Fruit fly (Drosophila melanogaster): ENCODE measurements around the gene Spn27A.

The Spn27A gene

dm6 chr2L:6683992-6684882 lies 11.1 kb upstream of the Spn27A start, which contains the start of gene Nhe3 (continued):
- no peak for TF ChIP-seq N (GFP tag; optimal IDR thresholded peaks at IDR 0.05)
- peak; percentile 82 for TF ChIP-seq ey (GFP tag; optimal IDR thresholded peaks at IDR 0.05)
- peak; percentile 2 for TF ChIP-seq dmrt93B (GFP tag; optimal IDR thresholded peaks at IDR 0.05)
- peak; percentile 72 for TF ChIP-seq Sp1 (GFP tag; optimal IDR thresholded peaks at IDR 0.05)
- no peak for TF ChIP-seq Myc (optimal IDR thresholded peaks at IDR 0.05)
- TF ChIP-seq dl (GFP tag; optimal IDR thresholded peaks at IDR 0.05; ENCODE audit: insufficient read depth in 1 of 2, partially characterized antibody in 2 of 2) = no peak
- peak; percentile 44 for TF ChIP-seq Hr83 (GFP tag; optimal IDR thresholded peaks at IDR 0.05; ENCODE audit: poor library complexity, severe bottlenecking)
- TF ChIP-seq woc (GFP tag; optimal IDR thresholded peaks at IDR 0.05) = peak; percentile 76
- TF ChIP-seq rgr (GFP tag; optimal IDR thresholded peaks at IDR 0.05) = peak; percentile 78
- TF ChIP-seq usp (GFP tag; optimal IDR thresholded peaks at IDR 0.05) = no peak
- TF ChIP-seq br (GFP tag; optimal IDR thresholded peaks at IDR 0.05) = peak; percentile 80

dm6 chr2L:6682909-6683308 lies 9.8 kb upstream of the Spn27A start:
- TF ChIP-seq dmrt93B (GFP tag; optimal IDR thresholded peaks at IDR 0.05) (no peak), lola (GFP tag; optimal IDR thresholded peaks at IDR 0.05) (no peak), br (GFP tag; optimal IDR thresholded peaks at IDR 0.05) (no peak), Hnf4 (GFP tag; optimal IDR thresholded peaks at IDR 0.05) (no peak), Jra (GFP tag; optimal IDR thresholded peaks at IDR 0.05) (no peak), foxo (GFP tag; optimal IDR thresholded peaks at IDR 0.05) (no peak)

- TF ChIP-seq Rel (GFP tag; optimal IDR thresholded peaks at IDR 0.05) (no peak), Rel (tag; optimal IDR thresholded peaks at IDR 0.05) (no peak), brk (GFP tag; optimal IDR thresholded peaks at IDR 0.05) (no peak), Myc (optimal IDR thresholded peaks at IDR 0.05) (no peak), CG9705 (GFP tag; optimal IDR thresholded peaks at IDR 0.05) (no peak), Hnf4 (GFP tag; optimal IDR thresholded peaks at IDR 0.05) (no peak), foxo (GFP tag; optimal IDR thresholded peaks at IDR 0.05) (no peak), Jra (GFP tag; optimal IDR thresholded peaks at IDR 0.05) (no peak), sv (GFP tag; optimal IDR thresholded peaks at IDR 0.05) (no peak), sage (GFP tag; optimal IDR thresholded peaks at IDR 0.05) (no peak), Vsx2 (GFP tag; optimal IDR thresholded peaks at IDR 0.05; ENCODE audit: partially characterized antibody) (no peak)
Measured at dm6 chr2L:6677453-6677852, 4.3 kb upstream of the Spn27A start, which contains the start of gene Nse1. TSS of gene Nse1 (minus strand) at chr2L:6677625.

dm6 chr2L:6676535-6676934 lies 3.4 kb upstream of the Spn27A start, which contains the start of gene cort:
TSS of gene cort (minus strand) at chr2L:6676635.
- no peak for TF ChIP-seq usp (GFP tag; optimal IDR thresholded peaks at IDR 0.05)
- no peak for TF ChIP-seq Dif (GFP tag; optimal IDR thresholded peaks at IDR 0.05; ENCODE audit: partially characterized antibody)
- TF ChIP-seq fru (GFP tag; optimal IDR thresholded peaks at IDR 0.05) = no peak
- TF ChIP-seq Hr78 (GFP tag; optimal IDR thresholded peaks at IDR 0.05) = no peak
- TF ChIP-seq CrebA (GFP tag; optimal IDR thresholded peaks at IDR 0.05; ENCODE audit: borderline replicate concordance) = no peak
- no peak for TF ChIP-seq foxo (GFP tag; optimal IDR thresholded peaks at IDR 0.05)
- no peak for TF ChIP-seq Abd-B (GFP tag; optimal IDR thresholded peaks at IDR 0.05)
- no peak for TF ChIP-seq tai (GFP tag; optimal IDR thresholded peaks at IDR 0.05)

- TF ChIP-seq Mio (GFP tag; optimal IDR thresholded peaks at IDR 0.05) (no peak), Hr78 (GFP tag; optimal IDR thresholded peaks at IDR 0.05) (no peak), Hnf4 (GFP tag; optimal IDR thresholded peaks at IDR 0.05) (no peak), HLH106 (tag; optimal IDR thresholded peaks at IDR 0.05) (no peak), N (GFP tag; optimal IDR thresholded peaks at IDR 0.05) (no peak), usp (GFP tag; optimal IDR thresholded peaks at IDR 0.05) (no peak), Jra (GFP tag; optimal IDR thresholded peaks at IDR 0.05) (no peak), brk (GFP tag; optimal IDR thresholded peaks at IDR 0.05) (no peak), dmrt93B (GFP tag; optimal IDR thresholded peaks at IDR 0.05) (no peak)
Measured at dm6 chr2L:6671409-6671808, 1.7 kb downstream of the Spn27A start.
